Worm (Caenorhabditis elegans) whole organism, young adult: Measurements from ENCODE around the gene F56H9.2.

Source experiments
- B0019.2 ChIP-seq: fragments of 200-800 bp; sonication (Bioruptor generic); conservative IDR thresholded peaks from 2 replicates; pipeline ENCODE4 v1.3.6; 2022; ENCODE audit warnings: missing genetic modification reagents, missing genetic modification characterization, missing compliant biosample characterization
- C06A6.2 ChIP-seq: fragments of 200-800 bp; sonication (Bioruptor generic); conservative IDR thresholded peaks from 2 replicates; pipeline ENCODE4 v1.3.6; 2022; ENCODE audit warnings: missing genetic modification characterization, missing compliant biosample characterization
- F10E7.11 ChIP-seq: sonication (generic microtip); optimal IDR thresholded peaks from 2 replicates; lab custom pipeline; 2017; ENCODE audit warnings: mild to moderate bottlenecking, missing genetic modification characterization, moderate library complexity, missing compliant biosample characterization
- F37B4.10 ChIP-seq: fragments of 200-800 bp; sonication (Bioruptor generic); IDR thresholded peaks from 2 replicates; pipeline ENCODE4 v1.3.6; 2022; ENCODE audit warnings: missing genetic modification characterization, missing compliant biosample characterization
- F49E8.2 ChIP-seq: sonication (generic microtip); optimal IDR thresholded peaks from 3 replicates; lab custom pipeline; 2017; ENCODE audit warnings: missing genetic modification characterization, mild to moderate bottlenecking, missing compliant biosample characterization, antibody characterized with exemption, moderate library complexity; ENCODE audit not compliant: insufficient read depth
- K11D2.4 ChIP-seq: fragments of 200-800 bp; sonication (Bioruptor generic); IDR thresholded peaks from 2 replicates; pipeline ENCODE4 v1.3.6; 2022; ENCODE audit warnings: missing genetic modification reagents, missing genetic modification characterization, missing compliant biosample characterization
- T26A5.8 ChIP-seq: sonication (generic microtip); optimal IDR thresholded peaks from 2 replicates; lab custom pipeline; 2016; ENCODE audit warnings: missing genetic modification characterization, missing compliant biosample characterization
- Y79H2A.3 ChIP-seq: fragments of 200-800 bp; sonication (Bioruptor generic); conservative IDR thresholded peaks from 2 replicates; pipeline ENCODE4 v1.3.6; 2022; ENCODE audit warnings: missing genetic modification reagents, missing genetic modification characterization, missing compliant biosample characterization
- akir-1 ChIP-seq: fragments of 200-800 bp; sonication (Bioruptor generic); optimal IDR thresholded peaks from 2 replicates; lab custom pipeline; 2018; ENCODE audit warnings: mild to moderate bottlenecking, missing genetic modification characterization, moderate library complexity, missing compliant biosample characterization
- aptf-3 ChIP-seq: fragments of 200-800 bp; sonication (Bioruptor generic); IDR thresholded peaks from 2 replicates; pipeline ENCODE4 v1.3.6; 2022; ENCODE audit warnings: missing genetic modification characterization, missing compliant biosample characterization
- attf-5 ChIP-seq: fragments of 200-800 bp; sonication (Bioruptor generic); optimal IDR thresholded peaks from 2 replicates; lab custom pipeline; 2018; ENCODE audit warnings: mild to moderate bottlenecking, missing genetic modification characterization, missing compliant biosample characterization
- attf-6 ChIP-seq: fragments of 200-800 bp; sonication (Bioruptor generic); IDR thresholded peaks from 2 replicates; pipeline ENCODE4 v1.3.6; 2022; ENCODE audit warnings: missing genetic modification reagents, missing genetic modification characterization, missing compliant biosample characterization
- bed-1 ChIP-seq: fragments of 200-800 bp; sonication (Bioruptor generic); IDR thresholded peaks from 2 replicates; pipeline ENCODE4 v1.3.6; 2022; ENCODE audit warnings: missing genetic modification reagents, missing genetic modification characterization, missing compliant biosample characterization
- ceh-58 ChIP-seq: fragments of 200-800 bp; sonication (Bioruptor generic); IDR thresholded peaks from 2 replicates; pipeline ENCODE4 v1.3.6; 2022; ENCODE audit warnings: missing genetic modification characterization, missing compliant biosample characterization
- chd-7 ChIP-seq: sonication (generic microtip); optimal IDR thresholded peaks from 2 replicates; lab custom pipeline; 2016; ENCODE audit warnings: mild to moderate bottlenecking, missing genetic modification characterization, moderate library complexity, missing compliant biosample characterization
- efl-1 ChIP-seq: fragments of 150-350 bp; optimal IDR thresholded peaks from 2 replicates; lab custom pipeline; 2014; ENCODE audit warnings: missing biosample characterization, missing genetic modification reagents, missing genetic modification characterization
- egl-44 ChIP-seq: fragments of 200-800 bp; sonication (Bioruptor generic); IDR thresholded peaks from 2 replicates; pipeline ENCODE4 v1.3.6; 2022; ENCODE audit warnings: missing genetic modification reagents, missing genetic modification characterization, missing compliant biosample characterization
- egrh-3 ChIP-seq: fragments of 200-800 bp; sonication (Bioruptor generic); IDR thresholded peaks from 2 replicates; pipeline ENCODE4 v1.3.6; 2022; ENCODE audit warnings: missing genetic modification reagents, missing genetic modification characterization, missing compliant biosample characterization
- ekl-4 ChIP-seq: fragments of 200-800 bp; sonication (Bioruptor generic); IDR thresholded peaks from 2 replicates; pipeline ENCODE4 v1.3.6; 2022; ENCODE audit warnings: missing genetic modification reagents, missing genetic modification characterization, missing compliant biosample characterization
- hmg-1.2 ChIP-seq: fragments of 200-800 bp; sonication (Bioruptor generic); IDR thresholded peaks from 2 replicates; pipeline ENCODE4 v1.3.6; 2022; ENCODE audit warnings: missing genetic modification reagents, missing genetic modification characterization, missing compliant biosample characterization
- hrde-1 ChIP-seq: sonication (generic microtip); optimal IDR thresholded peaks from 2 replicates; lab custom pipeline; 2016; ENCODE audit warnings: missing genetic modification characterization, mild to moderate bottlenecking, missing compliant biosample characterization, moderate library complexity, missing genotype, missing genetic modification reagents, borderline replicate concordance
- lag-1 ChIP-seq: fragments of 200-800 bp; sonication (Bioruptor generic); IDR thresholded peaks from 2 replicates; pipeline ENCODE4 v1.3.6; 2022; ENCODE audit warnings: missing genetic modification reagents, missing genetic modification characterization, missing compliant biosample characterization
- lir-1 ChIP-seq: fragments of 200-800 bp; sonication (Bioruptor generic); conservative IDR thresholded peaks from 2 replicates; pipeline ENCODE4 v1.3.6; 2022; ENCODE audit warnings: missing genetic modification reagents, missing genetic modification characterization, missing compliant biosample characterization
- mes-4 ChIP-seq: sonication (generic microtip); optimal IDR thresholded peaks from 2 replicates; lab custom pipeline; 2016; ENCODE audit warnings: missing genotype, missing genetic modification characterization, missing compliant biosample characterization
- mxl-1 ChIP-seq: sonication (generic microtip); optimal IDR thresholded peaks from 2 replicates; lab custom pipeline; 2016; ENCODE audit warnings: missing genetic modification characterization, missing compliant biosample characterization
- nhr-120 ChIP-seq: fragments of 200-800 bp; sonication (Bioruptor generic); IDR thresholded peaks from 2 replicates; pipeline ENCODE4 v1.3.6; 2022; ENCODE audit warnings: missing genetic modification characterization, missing compliant biosample characterization
- nhr-80 ChIP-seq: sonication (generic microtip); optimal IDR thresholded peaks from 2 replicates; lab custom pipeline; 2016; ENCODE audit warnings: missing genetic modification characterization, missing compliant biosample characterization
- pbrm-1 ChIP-seq: fragments of 200-800 bp; sonication (Bioruptor generic); IDR thresholded peaks from 2 replicates; pipeline ENCODE4 v1.3.6; 2022; ENCODE audit warnings: missing genetic modification reagents, missing genetic modification characterization, missing compliant biosample characterization
- rcor-1 ChIP-seq: fragments of 200-800 bp; sonication (Bioruptor generic); IDR thresholded peaks from 2 replicates; pipeline ENCODE4 v1.3.6; 2022; ENCODE audit warnings: missing genetic modification reagents, missing genetic modification characterization, missing compliant biosample characterization
- rpc-1 ChIP-seq, 2 experiments: fragments of 150-350 bp in 1 of 2; sonication (generic microtip) in 1 of 2; optimal IDR thresholded peaks; 2 replicates each; lab custom pipeline; 2014 to 2018; ENCODE audit warnings: missing biosample characterization in 1 of 2, missing genetic modification characterization in 1 of 2, missing genetic modification reagents in 1 of 2, missing genotype in 1 of 2
- sdz-38 ChIP-seq: sonication (generic microtip); optimal IDR thresholded peaks from 2 replicates; lab custom pipeline; 2016; ENCODE audit warnings: missing genotype, missing genetic modification characterization, missing compliant biosample characterization
- snpc-4 ChIP-seq, 5 experiments: fragments of 150-350 bp in 1 of 5; sonication (generic microtip) in 4 of 5; optimal IDR thresholded peaks; 2 replicates each; lab custom pipeline; 2014 to 2018; ENCODE audit warnings: missing genetic modification characterization in 5 of 5, missing biosample characterization in 3 of 5, antibody characterized with exemption in 2 of 5, mild to moderate bottlenecking in 2 of 5, missing compliant biosample characterization in 2 of 5, missing genotype in 2 of 5, moderate library complexity in 2 of 5, missing genetic modification reagents in 1 of 5
- somi-1 ChIP-seq: fragments of 200-800 bp; sonication (Bioruptor generic); optimal IDR thresholded peaks from 2 replicates; lab custom pipeline; 2018; ENCODE audit warnings: mild to moderate bottlenecking, missing genetic modification characterization, missing compliant biosample characterization
- tlf-1 ChIP-seq: fragments of 200-800 bp; sonication (Bioruptor generic); optimal IDR thresholded peaks from 2 replicates; lab custom pipeline; 2018; ENCODE audit warnings: mild to moderate bottlenecking, missing genetic modification characterization, missing compliant biosample characterization
- unc-62 ChIP-seq: fragments of 150-350 bp; optimal IDR thresholded peaks from 2 replicates; lab custom pipeline; 2014; ENCODE audit warnings: missing biosample characterization, missing genetic modification reagents, missing genetic modification characterization
- xnd-1 ChIP-seq: sonication (generic microtip); optimal IDR thresholded peaks from 2 replicates; lab custom pipeline; 2016; ENCODE audit warnings: missing genotype, missing genetic modification reagents, missing genetic modification characterization, missing compliant biosample characterization
- ztf-18 ChIP-seq: sonication (generic microtip); optimal IDR thresholded peaks from 2 replicates; lab custom pipeline; 2016; ENCODE audit warnings: missing genotype, mild to moderate bottlenecking, missing genetic modification characterization, missing compliant biosample characterization
- ztf-25 ChIP-seq: fragments of 200-800 bp; sonication (Bioruptor generic); IDR thresholded peaks from 2 replicates; pipeline ENCODE4 v1.3.6; 2022; ENCODE audit warnings: missing genetic modification reagents, missing genetic modification characterization, missing compliant biosample characterization
- ztf-26 ChIP-seq: sonication (generic microtip); optimal IDR thresholded peaks from 2 replicates; lab custom pipeline; 2017; ENCODE audit warnings: missing genetic modification characterization, missing compliant biosample characterization
- ztf-28 ChIP-seq: fragments of 200-800 bp; sonication (Bioruptor generic); IDR thresholded peaks from 2 replicates; pipeline ENCODE4 v1.3.6; 2022; ENCODE audit warnings: missing genetic modification reagents, missing genetic modification characterization, missing compliant biosample characterization
- ztf-3 ChIP-seq: fragments of 200-800 bp; sonication (Bioruptor generic); optimal IDR thresholded peaks from 2 replicates; lab custom pipeline; 2018; ENCODE audit warnings: mild to moderate bottlenecking, missing genetic modification characterization, missing compliant biosample characterization
- ztf-6 ChIP-seq: fragments of 200-800 bp; sonication (Bioruptor generic); IDR thresholded peaks from 2 replicates; pipeline ENCODE4 v1.3.6; 2022; ENCODE audit warnings: missing genetic modification reagents, missing genetic modification characterization, missing compliant biosample characterization

F56H9.2 gene

ce11 chrV:12637238-12637690 lies at the start of gene F56H9.2 (continued):
- TF ChIP-seq C06A6.2 (GFP tag; lab: Robert Waterston, UW), result peak; percentile 67; the same call in 1 of the 2 replicates
- no peak for TF ChIP-seq ceh-58 (GFP tag; lab: Robert Waterston, UW)
- TF ChIP-seq F10E7.11 (tag; lab: Kevin White, UChicago), result no peak
- no peak for TF ChIP-seq tlf-1
- no peak for TF ChIP-seq mxl-1 (tag; lab: Kevin White, UChicago)
- peak; percentile 55 for TF ChIP-seq attf-5 (GFP tag; lab: Kevin White, UChicago)
- no peak for TF ChIP-seq aptf-3 (GFP tag; lab: Robert Waterston, UW)
- peak; percentile 50; the same call in 1 of the 2 replicates for TF ChIP-seq hmg-1.2 (GFP tag; lab: Robert Waterston, UW)
- no peak for TF ChIP-seq snpc-4 (GFP tag; optimal IDR thresholded peaks at IDR 0.05; lab: Kevin White, UChicago)
- TF ChIP-seq snpc-4 (tag; optimal IDR thresholded peaks at IDR 0.05; lab: Kevin White, UChicago), result peak in 1 of 4 experiments; percentile 20
- peak; percentile 7 for TF ChIP-seq somi-1 (GFP tag; lab: Kevin White, UChicago)
- peak; percentile 46; the same call in 1 of the 2 replicates for TF ChIP-seq ekl-4 (GFP tag; lab: Robert Waterston, UW)
- TF ChIP-seq ztf-25 (GFP tag; lab: Robert Waterston, UW), result no peak
- TF ChIP-seq nhr-80, result peak; percentile 52
- no peak for TF ChIP-seq efl-1 (GFP tag; lab: Kevin White, UChicago)
- no peak for TF ChIP-seq pbrm-1 (GFP tag; lab: Robert Waterston, UW)
- TF ChIP-seq egrh-3, result no peak
- no peak for TF ChIP-seq lir-1
- no peak for TF ChIP-seq unc-62 (GFP tag; lab: Kevin White, UChicago)
- TF ChIP-seq rcor-1 (GFP tag; lab: Robert Waterston, UW), result 0 out of 2 replicates have a peak, but pooled peaks have one; percentile 21
- TF ChIP-seq ztf-3 (GFP tag; lab: Kevin White, UChicago), result no peak
- TF ChIP-seq akir-1 (GFP tag; lab: Kevin White, UChicago), result no peak
- TF ChIP-seq K11D2.4, result peak; percentile 39; the same call in 1 of the 2 replicates
- peak; percentile 76 for TF ChIP-seq ztf-26 (tag; lab: Kevin White, UChicago)
- TF ChIP-seq Y79H2A.3 (GFP tag; lab: Robert Waterston, UW), result no peak
- TF ChIP-seq xnd-1 (tag; lab: Kevin White, UChicago), result no peak
- no peak for TF ChIP-seq T26A5.8 (tag; lab: Kevin White, UChicago)
- TF ChIP-seq attf-6 (GFP tag; lab: Robert Waterston, UW), result no peak
- TF ChIP-seq nhr-120 (GFP tag; lab: Robert Waterston, UW), result no peak
- peak; percentile 68 for TF ChIP-seq chd-7 (tag; lab: Kevin White, UChicago)
- TF ChIP-seq lag-1 (GFP tag; lab: Robert Waterston, UW), result no peak
- no peak for TF ChIP-seq rpc-1 (optimal IDR thresholded peaks at IDR 0.05; lab: Kevin White, UChicago)
- no peak for TF ChIP-seq rpc-1 (tag; optimal IDR thresholded peaks at IDR 0.05; lab: Kevin White, UChicago)

- TF ChIP-seq nhr-120 (GFP tag; lab: Robert Waterston, UW), result no peak
- no peak for TF ChIP-seq ztf-18
- no peak for TF ChIP-seq snpc-4 (GFP tag; optimal IDR thresholded peaks at IDR 0.05; lab: Kevin White, UChicago)
- TF ChIP-seq snpc-4 (tag; optimal IDR thresholded peaks at IDR 0.05; lab: Kevin White, UChicago), result no peak
- no peak for TF ChIP-seq lir-1
- TF ChIP-seq ztf-25 (GFP tag; lab: Robert Waterston, UW), result no peak
- TF ChIP-seq sdz-38 (tag; lab: Kevin White, UChicago), result no peak
- TF ChIP-seq F49E8.2 (tag; lab: Kevin White, UChicago), result no peak
- TF ChIP-seq ztf-6 (GFP tag; lab: Robert Waterston, UW), result no peak
- TF ChIP-seq egl-44 (GFP tag; lab: Robert Waterston, UW), result no peak
- no peak for TF ChIP-seq ztf-28 (GFP tag; lab: Robert Waterston, UW)
- TF ChIP-seq bed-1 (GFP tag; lab: Robert Waterston, UW), result no peak
- no peak for TF ChIP-seq mes-4 (tag; lab: Kevin White, UChicago)
- TF ChIP-seq B0019.2, result no peak
- no peak for TF ChIP-seq egrh-3
- TF ChIP-seq F37B4.10 (GFP tag; lab: Robert Waterston, UW), result no peak
- TF ChIP-seq hrde-1 (tag; lab: Kevin White, UChicago), result no peak
- TF ChIP-seq, all 124 proteins: peak for 0
Observed at ce11 chrV:12588030-12588429, 49.4 kb upstream of the F56H9.2 start, which contains the start of gene C14C10.1. Gene C14C10.1, plus strand, starts transcription at chrV:12588330.
